Worm (Caenorhabditis elegans) whole organism, mixed stage, embryonic: ENCODE results near the gene glf-1.
A peak's percentile ranks its signal among the peaks of the same experiment; 100 is the strongest.

ENCODE experiments used
- M03D4.4 ChIP-seq: sonication (generic microtip); optimal IDR thresholded peaks from 2 replicates; lab custom pipeline; 2017; ENCODE audit warnings: mild to moderate bottlenecking, missing genetic modification characterization, missing compliant biosample characterization
- bed-3 ChIP-seq: fragments of 200-800 bp; sonication (Bioruptor generic); optimal IDR thresholded peaks from 3 replicates; lab custom pipeline; 2018; ENCODE audit warnings: mild to moderate bottlenecking, missing genetic modification characterization, moderate library complexity, missing compliant biosample characterization
- blmp-1 ChIP-seq: fragments of 150-350 bp; optimal IDR thresholded peaks from 2 replicates; lab custom pipeline; 2014; ENCODE audit warnings: missing biosample characterization, missing genetic modification characterization
- ceh-43 ChIP-seq: fragments of 200-800 bp; sonication (Bioruptor generic); optimal IDR thresholded peaks from 2 replicates; lab custom pipeline; 2018; ENCODE audit warnings: mild to moderate bottlenecking, missing genetic modification characterization, moderate library complexity, missing compliant biosample characterization
- ceh-83 ChIP-seq: fragments of 200-800 bp; sonication (Bioruptor generic); optimal IDR thresholded peaks from 2 replicates; lab custom pipeline; 2018; ENCODE audit warnings: mild to moderate bottlenecking, missing genetic modification characterization, missing compliant biosample characterization
- ces-1 ChIP-seq: fragments of 150-350 bp; optimal IDR thresholded peaks from 2 replicates; lab custom pipeline; 2014; ENCODE audit warnings: missing biosample characterization, missing genetic modification reagents, missing genetic modification characterization
- drap-1 ChIP-seq: fragments of 200-800 bp; sonication (Bioruptor generic); optimal IDR thresholded peaks from 3 replicates; lab custom pipeline; 2018; ENCODE audit warnings: mild to moderate bottlenecking, missing genetic modification characterization, missing compliant biosample characterization
- elt-1 ChIP-seq: sonication (generic microtip); optimal IDR thresholded peaks from 2 replicates; lab custom pipeline; 2017; ENCODE audit warnings: missing genetic modification characterization, mild to moderate bottlenecking, missing compliant biosample characterization, antibody characterized with exemption, moderate library complexity, borderline replicate concordance; ENCODE audit not compliant: insufficient read depth
- elt-3 ChIP-seq: fragments of 150-350 bp; optimal IDR thresholded peaks from 2 replicates; lab custom pipeline; 2014; ENCODE audit warnings: missing biosample characterization, missing genetic modification characterization
- ham-2 ChIP-seq: fragments of 200-800 bp; sonication (Bioruptor generic); optimal IDR thresholded peaks from 2 replicates; lab custom pipeline; 2018; ENCODE audit warnings: mild to moderate bottlenecking, missing genetic modification characterization, missing compliant biosample characterization
- hlh-1 ChIP-seq: fragments of 150-350 bp; optimal IDR thresholded peaks from 2 replicates; lab custom pipeline; 2014; ENCODE audit warnings: missing biosample characterization, missing genetic modification reagents, missing genetic modification characterization
- lin-32 ChIP-seq: fragments of 200-800 bp; sonication (Bioruptor generic); optimal IDR thresholded peaks from 2 replicates; lab custom pipeline; 2018; ENCODE audit warnings: mild to moderate bottlenecking, missing genetic modification characterization, missing compliant biosample characterization
- mab-5 ChIP-seq: fragments of 150-350 bp; optimal IDR thresholded peaks from 2 replicates; lab custom pipeline; 2014; ENCODE audit warnings: missing biosample characterization, missing genetic modification characterization
- mep-1 ChIP-seq: fragments of 150-350 bp; optimal IDR thresholded peaks from 2 replicates; lab custom pipeline; 2017; ENCODE audit warnings: missing biosample characterization, missing genetic modification reagents, missing genetic modification characterization, inconsistent platforms
- mls-2 ChIP-seq: sonication (generic microtip); optimal IDR thresholded peaks from 2 replicates; lab custom pipeline; 2016; ENCODE audit warnings: mild to moderate bottlenecking, missing genetic modification characterization, moderate library complexity, missing compliant biosample characterization
- nhr-12 ChIP-seq: fragments of 150-350 bp; optimal IDR thresholded peaks from 2 replicates; lab custom pipeline; 2014; ENCODE audit warnings: missing biosample characterization, missing genetic modification characterization
- nhr-2 ChIP-seq: fragments of 150-350 bp; optimal IDR thresholded peaks from 2 replicates; lab custom pipeline; 2014; ENCODE audit warnings: missing biosample characterization, missing genetic modification characterization
- nhr-237 ChIP-seq: fragments of 150-350 bp; optimal IDR thresholded peaks from 2 replicates; lab custom pipeline; 2014; ENCODE audit warnings: missing biosample characterization, missing genetic modification characterization
- nhr-28 ChIP-seq: fragments of 150-350 bp; optimal IDR thresholded peaks from 2 replicates; lab custom pipeline; 2014; ENCODE audit warnings: missing biosample characterization, missing genetic modification characterization
- snpc-4 ChIP-seq: fragments of 150-350 bp; optimal IDR thresholded peaks from 2 replicates; lab custom pipeline; 2014; ENCODE audit warnings: missing biosample characterization, missing genetic modification characterization
- sptf-1 ChIP-seq: sonication (generic microtip); optimal IDR thresholded peaks from 2 replicates; lab custom pipeline; 2017; ENCODE audit warnings: mild to moderate bottlenecking, missing genetic modification characterization, moderate library complexity, missing compliant biosample characterization
- unc-120 ChIP-seq: sonication (generic microtip); optimal IDR thresholded peaks from 2 replicates; lab custom pipeline; 2017; ENCODE audit warnings: missing genetic modification characterization, missing compliant biosample characterization; ENCODE audit not compliant: poor library complexity, severe bottlenecking
- unc-39 ChIP-seq: fragments of 150-350 bp; optimal IDR thresholded peaks from 2 replicates; lab custom pipeline; 2014; ENCODE audit warnings: missing biosample characterization, missing genetic modification characterization
- unc-62 ChIP-seq: fragments of 150-350 bp; optimal IDR thresholded peaks from 2 replicates; lab custom pipeline; 2014; ENCODE audit warnings: missing biosample characterization, missing genetic modification reagents, missing genetic modification characterization
- zip-8 ChIP-seq: fragments of 150-350 bp; optimal IDR thresholded peaks from 2 replicates; lab custom pipeline; 2014; ENCODE audit warnings: missing biosample characterization, missing genetic modification characterization

glf-1 gene

DNA sequence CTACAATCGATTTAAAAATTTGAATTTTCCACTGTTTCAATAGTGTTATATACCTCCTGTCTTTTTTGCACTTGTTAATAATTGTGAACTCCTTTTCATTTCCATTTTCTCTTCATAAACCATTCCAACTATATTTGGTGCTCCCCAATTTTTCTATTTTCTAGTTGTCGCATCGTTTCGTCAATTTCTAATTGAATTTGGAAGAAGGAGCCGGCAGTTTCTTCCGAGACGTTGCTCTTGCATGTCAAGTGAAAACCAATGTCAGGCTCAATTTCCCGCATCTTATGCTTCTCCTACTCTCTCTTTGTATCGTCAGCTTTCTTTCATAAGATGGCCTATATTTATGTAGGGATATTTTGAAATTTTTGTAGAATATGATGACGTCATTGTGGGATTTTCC is 42.2 kb downstream of the glf-1 start:
- TF ChIP-seq elt-3 (tag; lab: Kevin White, UChicago) = no peak
- TF ChIP-seq ces-1 (GFP tag; lab: Kevin White, UChicago) = peak; percentile 95

- TF ChIP-seq snpc-4 (no peak), lin-32 (GFP tag; lab: Kevin White, UChicago) (peak; percentile 58), bed-3 (GFP tag; lab: Kevin White, UChicago) (no peak), hlh-1 (no peak), ham-2 (no peak), ces-1 (GFP tag; lab: Kevin White, UChicago) (no peak), M03D4.4 (tag; lab: Kevin White, UChicago) (no peak)
Observed at ce11 chrIV:5928957-5929356, 43.3 kb downstream of the glf-1 start.

DNA sequence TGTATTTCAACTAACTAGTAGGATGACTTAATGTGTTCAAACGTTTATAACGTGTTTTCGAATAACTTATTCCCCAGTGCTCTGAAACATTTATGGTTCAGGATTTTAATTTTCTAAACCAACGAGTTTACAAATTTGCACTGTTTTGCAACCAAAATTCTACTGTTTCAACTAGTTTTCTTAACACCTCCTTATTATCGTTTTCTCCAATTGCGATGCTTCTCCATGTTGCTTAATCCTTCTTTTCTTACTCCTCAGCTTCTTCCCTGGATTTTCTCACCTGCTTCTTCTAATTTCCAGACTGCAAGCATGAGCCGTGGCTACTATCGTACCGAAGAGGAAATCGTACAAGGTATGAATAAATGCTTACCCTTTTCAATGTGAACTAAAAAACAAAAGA is 44.7 kb downstream of the glf-1 start, which contains the start of gene lin-33:
lin-33 (plus strand) TSS at position 301 of the 400 bp plus-strand sequence.
- TF ChIP-seq bed-3 (GFP tag; lab: Kevin White, UChicago) (no peak), nhr-12 (no peak), mab-5 (tag; lab: Kevin White, UChicago) (no peak), elt-1 (tag; lab: Kevin White, UChicago) (no peak), unc-120 (tag; lab: Kevin White, UChicago) (no peak), ceh-43 (GFP tag; lab: Kevin White, UChicago) (no peak), ceh-83 (GFP tag; lab: Kevin White, UChicago) (no peak), nhr-28 (tag; lab: Kevin White, UChicago) (no peak), mep-1 (tag; lab: Kevin White, UChicago) (no peak), lin-32 (GFP tag; lab: Kevin White, UChicago) (no peak), nhr-2 (tag; lab: Kevin White, UChicago) (no peak)

- TF ChIP-seq unc-39 (tag; lab: Kevin White, UChicago) (no peak), sptf-1 (tag; lab: Kevin White, UChicago) (no peak), zip-8 (tag; lab: Kevin White, UChicago) (no peak), M03D4.4 (tag; lab: Kevin White, UChicago) (no peak), ces-1 (GFP tag; lab: Kevin White, UChicago) (no peak), nhr-237 (tag; lab: Kevin White, UChicago) (no peak), elt-3 (tag; lab: Kevin White, UChicago) (no peak), elt-1 (tag; lab: Kevin White, UChicago) (no peak)
Observed at ce11 chrIV:5934046-5934445, 48.4 kb downstream of the glf-1 start, which contains the start of gene H32C10.1. TSS of gene H32C10.1 (plus strand) at chrIV:5934346.

DNA sequence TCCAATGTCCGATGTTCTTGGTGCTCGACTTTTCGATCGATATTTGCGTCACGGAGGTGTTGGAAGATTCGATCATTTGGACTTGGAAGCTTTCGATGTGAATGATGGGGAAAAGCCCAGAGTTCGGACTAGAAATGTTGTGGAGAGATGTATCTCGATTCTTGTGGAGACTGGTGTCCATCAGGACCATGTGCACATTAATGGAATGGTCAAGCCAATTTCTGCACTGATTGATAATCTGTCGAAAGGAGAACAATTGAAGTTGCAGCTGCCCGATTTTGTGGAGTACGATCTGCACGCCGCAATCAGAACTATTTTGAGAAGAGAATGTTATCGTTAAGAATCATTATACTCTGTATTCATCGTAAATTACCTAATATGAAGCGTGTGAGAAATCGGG is 51.5 kb downstream of the glf-1 start:
- TF ChIP-seq mab-5 (tag; lab: Kevin White, UChicago) (no peak), ham-2 (no peak), blmp-1 (tag; lab: Kevin White, UChicago) (no peak), nhr-12 (no peak), drap-1 (GFP tag; lab: Kevin White, UChicago) (no peak), mls-2 (tag; lab: Kevin White, UChicago) (no peak)

DNA sequence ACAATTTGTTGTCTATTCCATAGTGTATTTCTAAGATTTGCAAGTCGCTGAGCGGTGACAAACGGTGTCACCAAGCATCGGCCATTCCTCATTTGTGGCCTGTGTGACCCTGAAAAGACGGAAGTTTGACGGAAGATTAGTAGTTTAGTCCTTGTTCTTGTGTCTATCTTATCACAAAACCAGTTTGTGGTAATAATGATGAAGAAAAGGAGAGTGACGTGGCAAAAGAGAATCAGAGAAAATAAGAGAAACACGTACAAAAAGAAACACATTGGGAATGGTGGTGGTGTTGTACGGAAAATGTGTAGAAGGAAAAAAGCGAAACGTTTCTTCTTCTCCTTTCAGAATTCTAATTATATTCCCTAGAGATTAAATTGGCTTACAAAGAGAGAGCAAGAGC is 53.5 kb downstream of the glf-1 start, which contains the start of gene mcu-1:
mcu-1 (minus strand) TSS at position 109 of the 400 bp plus-strand sequence.
- TF ChIP-seq ces-1 (GFP tag; lab: Kevin White, UChicago) (peak; percentile 18), blmp-1 (tag; lab: Kevin White, UChicago) (no peak), unc-62 (no peak), M03D4.4 (tag; lab: Kevin White, UChicago) (no peak), nhr-237 (tag; lab: Kevin White, UChicago) (no peak)
